Worm (Caenorhabditis elegans) whole organism, L4 larva: Measurements from ENCODE around the gene srh-34.

Source experiments
- F49E8.2 ChIP-seq: sonication (generic microtip); optimal IDR thresholded peaks from 2 replicates; lab custom pipeline; 2016; ENCODE audit warnings: missing compliant biosample characterization, mild to moderate bottlenecking, missing genetic modification characterization, borderline replicate concordance
- attf-4 ChIP-seq: sonication (generic microtip); optimal IDR thresholded peaks from 3 replicates; lab custom pipeline; 2017; ENCODE audit warnings: missing biosample characterization, missing genetic modification characterization
- ceh-20 ChIP-seq: fragments of 200-800 bp; sonication (Bioruptor generic); IDR thresholded peaks from 2 replicates; pipeline ENCODE4 v1.3.6; 2022; ENCODE audit warnings: missing genetic modification reagents, missing genetic modification characterization, missing compliant biosample characterization
- ceh-82 ChIP-seq: sonication (generic microtip); optimal IDR thresholded peaks from 2 replicates; lab custom pipeline; 2017; ENCODE audit warnings: missing biosample characterization, missing genetic modification characterization
- fkh-10 ChIP-seq: fragments of 150-350 bp; optimal IDR thresholded peaks from 2 replicates; lab custom pipeline; 2014; ENCODE audit warnings: missing biosample characterization, missing genetic modification reagents, missing genetic modification characterization
- fos-1 ChIP-seq: fragments of 150-350 bp; optimal IDR thresholded peaks from 2 replicates; lab custom pipeline; 2014; ENCODE audit warnings: missing biosample characterization, missing genetic modification characterization
- lin-13 ChIP-seq: fragments of 150-350 bp; optimal IDR thresholded peaks from 2 replicates; lab custom pipeline; 2014; ENCODE audit warnings: missing biosample characterization, missing genetic modification reagents, missing genetic modification characterization
- lin-39 ChIP-seq: fragments of 150-350 bp; optimal IDR thresholded peaks from 2 replicates; lab custom pipeline; 2014; ENCODE audit warnings: missing biosample characterization, missing genetic modification reagents, missing genetic modification characterization
- lsy-2 ChIP-seq, 2 experiments: fragments of 150-350 bp in 1 of 2; sonication (generic microtip) in 1 of 2; optimal IDR thresholded peaks; 2 replicates each; lab custom pipeline; 2014 to 2017; ENCODE audit warnings: missing biosample characterization in 2 of 2, missing genetic modification characterization in 2 of 2
- mep-1 ChIP-seq: fragments of 150-350 bp; sonication (generic microtip); optimal IDR thresholded peaks from 3 replicates; lab custom pipeline; 2014; ENCODE audit warnings: missing biosample characterization, missing genetic modification characterization
- nhr-237 ChIP-seq: sonication (generic microtip); optimal IDR thresholded peaks from 2 replicates; lab custom pipeline; 2017; ENCODE audit warnings: missing biosample characterization, missing genetic modification characterization
- php-3 ChIP-seq: fragments of 200-800 bp; sonication (Bioruptor generic); IDR thresholded peaks from 2 replicates; pipeline ENCODE4 v1.3.6; 2022; ENCODE audit warnings: missing genetic modification reagents, missing genetic modification characterization, missing compliant biosample characterization
- unc-39 ChIP-seq: sonication (generic microtip); optimal IDR thresholded peaks from 2 replicates; lab custom pipeline; 2017; ENCODE audit warnings: missing biosample characterization, missing genetic modification characterization
- zip-2 ChIP-seq: fragments of 150-350 bp; optimal IDR thresholded peaks from 2 replicates; lab custom pipeline; 2014; ENCODE audit warnings: missing biosample characterization, missing genetic modification characterization

- TF ChIP-seq attf-4 (tag; lab: Kevin White, UChicago), result no peak
- no peak for TF ChIP-seq fos-1
- TF ChIP-seq unc-39, result no peak
- no peak for TF ChIP-seq nhr-237
- TF ChIP-seq lin-39 (tag; lab: Kevin White, UChicago), result no peak
- TF ChIP-seq lin-13 (GFP tag; lab: Kevin White, UChicago), result no peak
- TF ChIP-seq F49E8.2 (tag; lab: Kevin White, UChicago), result no peak
- no peak for TF ChIP-seq lsy-2 (tag; optimal IDR thresholded peaks at IDR 0.05; lab: Kevin White, UChicago)
- TF ChIP-seq php-3 (GFP tag; lab: Robert Waterston, UW), result no peak
- no peak for TF ChIP-seq mep-1
- no peak for TF ChIP-seq ceh-20 (GFP tag; lab: Robert Waterston, UW)
- TF ChIP-seq zip-2 (tag; lab: Kevin White, UChicago), result no peak
- no peak for TF ChIP-seq fkh-10 (GFP tag; lab: Kevin White, UChicago)
- no peak for TF ChIP-seq ceh-82
Measured at ce11 chrV:446988-447387, 514 bp upstream of the srh-34 start.
